Fruit fly (Drosophila melanogaster) whole organism, embryonic: ENCODE results near the gene CG10280.

Experiments
- B-H2 ChIP-seq: fragments of 200-800 bp; sonication (Bioruptor generic); optimal IDR thresholded peaks from 2 replicates; lab custom pipeline; 2018; ENCODE audit warnings: missing biosample characterization, mild to moderate bottlenecking, missing genetic modification characterization
- Bteb2 ChIP-seq: fragments of 200-800 bp; sonication (Bioruptor generic); optimal IDR thresholded peaks from 2 replicates; lab custom pipeline; 2016; ENCODE audit warnings: missing biosample characterization, missing genetic modification characterization
- CG10543 ChIP-seq: fragments of 200-800 bp; sonication (Bioruptor generic); optimal IDR thresholded peaks from 3 replicates; lab custom pipeline; 2017; ENCODE audit warnings: missing biosample characterization, mild to moderate bottlenecking, missing genetic modification characterization, moderate library complexity
- CG13287 ChIP-seq: fragments of 200-800 bp; sonication (Bioruptor generic); IDR thresholded peaks from 2 replicates; pipeline ENCODE4 v1.3.6; 2022; ENCODE audit warnings: missing biosample characterization, missing genetic modification characterization; ENCODE audit not compliant: partially characterized antibody
- CG18599 ChIP-seq: fragments of 200-800 bp; sonication (Bioruptor generic); optimal IDR thresholded peaks from 3 replicates; lab custom pipeline; 2017; ENCODE audit warnings: missing biosample characterization, missing genetic modification characterization, mild to moderate bottlenecking, moderate library complexity, missing genetic modification reagents
- CG31365 ChIP-seq: fragments of 200-800 bp; sonication (Bioruptor generic); optimal IDR thresholded peaks from 2 replicates; lab custom pipeline; 2018; ENCODE audit warnings: missing biosample characterization, mild to moderate bottlenecking, missing genetic modification characterization
- CG32767 ChIP-seq: fragments of 200-800 bp; sonication (Bioruptor generic); IDR thresholded peaks from 2 replicates; pipeline ENCODE4 v1.3.6; 2022; ENCODE audit warnings: missing biosample characterization, missing genetic modification characterization
- CG34422 ChIP-seq: fragments of 200-800 bp; sonication (Bioruptor generic); IDR thresholded peaks from 3 replicates; pipeline ENCODE4 v1.3.6; 2022; ENCODE audit warnings: missing biosample characterization, missing genetic modification characterization
- CG4820 ChIP-seq: fragments of 200-800 bp; sonication (Bioruptor generic); optimal IDR thresholded peaks from 3 replicates; lab custom pipeline; 2016; ENCODE audit warnings: missing biosample characterization, missing genetic modification characterization
- CG6683 ChIP-seq: fragments of 200-800 bp; sonication (Bioruptor generic); optimal IDR thresholded peaks from 2 replicates; lab custom pipeline; 2017; ENCODE audit warnings: missing biosample characterization, mild to moderate bottlenecking, missing genetic modification characterization, missing genetic modification reagents
- Dll ChIP-seq: fragments of 200-800 bp; sonication (Bioruptor generic); IDR thresholded peaks from 4 replicates; pipeline ENCODE4 v1.3.6; 2022; ENCODE audit warnings: missing biosample characterization, missing genetic modification characterization; ENCODE audit not compliant: partially characterized antibody
- ERR ChIP-seq: fragments of 200-800 bp; sonication (Bioruptor generic); optimal IDR thresholded peaks from 2 replicates; lab custom pipeline; 2016; ENCODE audit warnings: missing biosample characterization, missing genetic modification characterization
- Fer3 ChIP-seq: fragments of 200-800 bp; sonication (Bioruptor generic); optimal IDR thresholded peaks from 2 replicates; lab custom pipeline; 2018; ENCODE audit warnings: missing biosample characterization, mild to moderate bottlenecking, missing genetic modification characterization, moderate library complexity
- Lhr ChIP-seq: fragments of 200-800 bp; sonication (Bioruptor generic); optimal IDR thresholded peaks from 3 replicates; lab custom pipeline; 2017; ENCODE audit warnings: mild to moderate bottlenecking, missing biosample characterization, missing genetic modification reagents, missing genetic modification characterization
- MTF-1 ChIP-seq: fragments of 200-800 bp; sonication (Bioruptor generic); optimal IDR thresholded peaks from 2 replicates; lab custom pipeline; 2018; ENCODE audit warnings: missing biosample characterization, mild to moderate bottlenecking, missing genetic modification characterization, borderline replicate concordance
- Max ChIP-seq: fragments of 200-800 bp; sonication (Bioruptor generic); optimal IDR thresholded peaks from 2 replicates; lab custom pipeline; 2016; ENCODE audit warnings: missing biosample characterization, mild to moderate bottlenecking, missing genetic modification characterization
- Neu2 ChIP-seq: fragments of 200-800 bp; sonication (Bioruptor generic); optimal IDR thresholded peaks from 3 replicates; lab custom pipeline; 2016; ENCODE audit warnings: missing biosample characterization, missing genetic modification characterization, borderline replicate concordance
- YL-1 ChIP-seq: fragments of 200-800 bp; sonication (Bioruptor generic); optimal IDR thresholded peaks from 3 replicates; lab custom pipeline; 2017; ENCODE audit warnings: missing biosample characterization, mild to moderate bottlenecking, missing genetic modification characterization
- amos ChIP-seq: fragments of 200-800 bp; sonication (Bioruptor generic); IDR thresholded peaks from 2 replicates; pipeline ENCODE4 v1.3.6; 2022; ENCODE audit warnings: missing biosample characterization, missing genetic modification characterization; ENCODE audit not compliant: partially characterized antibody
- bbx ChIP-seq: fragments of 200-800 bp; sonication (Bioruptor generic); IDR thresholded peaks from 2 replicates; pipeline ENCODE4 v1.3.6; 2022; ENCODE audit warnings: missing biosample characterization, missing genetic modification characterization; ENCODE audit not compliant: partially characterized antibody
- bigmax ChIP-seq: fragments of 200-800 bp; sonication (Bioruptor generic); optimal IDR thresholded peaks from 2 replicates; lab custom pipeline; 2018; ENCODE audit warnings: missing biosample characterization, mild to moderate bottlenecking, missing genetic modification characterization
- caup ChIP-seq: fragments of 200-800 bp; sonication (Bioruptor generic); optimal IDR thresholded peaks from 3 replicates; lab custom pipeline; 2017; ENCODE audit warnings: missing biosample characterization, mild to moderate bottlenecking, missing genetic modification characterization, moderate library complexity; ENCODE audit not compliant: severe bottlenecking
- chif ChIP-seq, 2 experiments: fragments of 200-800 bp; sonication (Bioruptor generic); optimal IDR thresholded peaks; 3 replicates each; lab custom pipeline; 2016; ENCODE audit warnings: missing biosample characterization in 2 of 2, missing genetic modification characterization in 2 of 2
- cwo ChIP-seq: fragments of 200-800 bp; sonication (Bioruptor generic); optimal IDR thresholded peaks from 3 replicates; lab custom pipeline; 2017; ENCODE audit warnings: missing biosample characterization, missing genetic modification characterization, mild to moderate bottlenecking, moderate library complexity, missing genetic modification reagents
- danr ChIP-seq: fragments of 200-800 bp; sonication (Bioruptor generic); IDR thresholded peaks from 2 replicates; pipeline ENCODE4 v1.3.6; 2022; ENCODE audit warnings: missing biosample characterization, missing genetic modification characterization
- kay ChIP-seq: fragments of 200-800 bp; sonication (Bioruptor generic); optimal IDR thresholded peaks from 2 replicates; lab custom pipeline; 2016; ENCODE audit warnings: missing biosample characterization, missing genetic modification characterization
- ken ChIP-seq: fragments of 200-800 bp; sonication (Bioruptor generic); IDR thresholded peaks from 3 replicates; pipeline ENCODE4 v1.3.6; 2022; ENCODE audit warnings: missing biosample characterization, missing genetic modification characterization
- lbe ChIP-seq: fragments of 200-800 bp; sonication (Bioruptor generic); optimal IDR thresholded peaks from 2 replicates; lab custom pipeline; 2016; ENCODE audit warnings: missing biosample characterization, mild to moderate bottlenecking, missing genetic modification characterization
- lilli ChIP-seq: fragments of 200-800 bp; sonication (Bioruptor generic); optimal IDR thresholded peaks from 3 replicates; lab custom pipeline; 2016; ENCODE audit warnings: missing biosample characterization, missing genetic modification characterization
- nerfin-1 ChIP-seq: fragments of 200-800 bp; sonication (Bioruptor generic); optimal IDR thresholded peaks from 3 replicates; lab custom pipeline; 2019; ENCODE audit warnings: missing biosample characterization, mild to moderate bottlenecking, missing genetic modification characterization, moderate library complexity
- nom ChIP-seq: fragments of 200-800 bp; sonication (Bioruptor generic); optimal IDR thresholded peaks from 2 replicates; lab custom pipeline; 2017; ENCODE audit warnings: missing biosample characterization, missing genetic modification characterization, mild to moderate bottlenecking, moderate library complexity, missing genetic modification reagents
- rib ChIP-seq: fragments of 200-800 bp; sonication (Bioruptor generic); IDR thresholded peaks from 2 replicates; pipeline ENCODE4 v1.3.6; 2022; ENCODE audit warnings: missing biosample characterization, missing genetic modification characterization
- row ChIP-seq: fragments of 200-800 bp; sonication (Bioruptor generic); IDR thresholded peaks from 3 replicates; pipeline ENCODE4 v1.3.6; 2022; ENCODE audit warnings: missing biosample characterization, missing genetic modification characterization
- scrt ChIP-seq: fragments of 200-800 bp; sonication (Bioruptor generic); optimal IDR thresholded peaks from 2 replicates; lab custom pipeline; 2018; ENCODE audit warnings: missing biosample characterization, mild to moderate bottlenecking, missing genetic modification characterization, moderate library complexity
- sd ChIP-seq: fragments of 200-800 bp; sonication (Bioruptor generic); optimal IDR thresholded peaks from 3 replicates; lab custom pipeline; 2018; ENCODE audit warnings: missing biosample characterization, mild to moderate bottlenecking, missing genetic modification characterization, moderate library complexity
- sna ChIP-seq: fragments of 200-800 bp; sonication (Bioruptor generic); IDR thresholded peaks from 2 replicates; pipeline ENCODE4 v1.3.6; 2022; ENCODE audit warnings: missing biosample characterization, missing genetic modification characterization; ENCODE audit not compliant: partially characterized antibody
- so ChIP-seq: fragments of 200-800 bp; sonication (Bioruptor generic); IDR thresholded peaks from 3 replicates; pipeline ENCODE4 v1.3.6; 2022; ENCODE audit warnings: missing biosample characterization, missing genetic modification characterization

CG10280 gene

dm6 chr3R:6007123-6008000, 4.4 kb downstream of the CG10280 start (continued):
- TF ChIP-seq Dll (GFP tag; lab: Robert Waterston, UW) (0 out of 4 replicates have a peak, but pooled peaks have one; percentile 32), rib (GFP tag; lab: Robert Waterston, UW) (peak; percentile 64), Fer3 (tag; lab: Kevin White, UChicago) (peak; percentile 18), CG32767 (GFP tag; lab: Robert Waterston, UW) (peak; percentile 92), Bteb2 (GFP tag; lab: Kevin White, UChicago) (peak; percentile 36), Lhr (GFP tag; lab: Kevin White, UChicago) (no peak), ERR (GFP tag; lab: Kevin White, UChicago) (no peak), cwo (GFP tag; lab: Kevin White, UChicago) (peak; percentile 81), sna (no peak), danr (no peak), nom (peak; percentile 42), MTF-1 (GFP tag; lab: Kevin White, UChicago) (peak; percentile 33), scrt (peak; percentile 85), CG4820 (GFP tag; lab: Kevin White, UChicago) (peak; percentile 26), Max (GFP tag; lab: Kevin White, UChicago) (peak; percentile 80), CG18599 (GFP tag; lab: Kevin White, UChicago) (peak; percentile 59), YL-1 (GFP tag; lab: Kevin White, UChicago) (peak; percentile 76), CG13287 (peak; percentile 40; the same call in 1 of the 2 replicates), lilli (GFP tag; lab: Kevin White, UChicago) (peak; percentile 47), row (GFP tag; lab: Robert Waterston, UW) (peak; percentile 32; the same call in 1 of the 3 replicates), CG10543 (GFP tag; lab: Kevin White, UChicago) (peak; percentile 83), chif (GFP tag; optimal IDR thresholded peaks at IDR 0.05; lab: Kevin White, UChicago) (no peak), amos (GFP tag; lab: Robert Waterston, UW) (peak; percentile 26; the same call in 1 of the 2 replicates), Neu2 (GFP tag; lab: Kevin White, UChicago) (no peak), bbx (GFP tag; lab: Robert Waterston, UW) (peak; percentile 40; the same call in 1 of the 2 replicates), CG6683 (GFP tag; lab: Kevin White, UChicago) (peak; percentile 19), kay (GFP tag; lab: Kevin White, UChicago) (peak; percentile 39), B-H2 (GFP tag; lab: Kevin White, UChicago) (peak; percentile 47), so (GFP tag; lab: Robert Waterston, UW) (0 out of 3 replicates have a peak, but pooled peaks have one; percentile 29), bigmax (GFP tag; lab: Kevin White, UChicago) (peak; percentile 74), sd (peak; percentile 98), nerfin-1 (tag; lab: Kevin White, UChicago) (peak; percentile 78), CG31365 (tag; lab: Kevin White, UChicago) (no peak), ken (peak; percentile 38; the same call in 1 of the 3 replicates), lbe (GFP tag; lab: Kevin White, UChicago) (peak; percentile 50), caup (GFP tag; lab: Kevin White, UChicago) (peak; percentile 28), CG34422 (peak; percentile 58; the same call in 1 of the 3 replicates)
